Worm (Caenorhabditis elegans) whole organism, L1 larva: ENCODE results near the gene ZC8.6.
A peak's percentile ranks its signal among the peaks of the same experiment; 100 is the strongest.

Experiments
- C04F5.9 ChIP-seq: sonication (generic microtip); optimal IDR thresholded peaks from 2 replicates; lab custom pipeline; 2016; ENCODE audit warnings: missing genetic modification characterization, missing compliant biosample characterization
- C16A3.4 ChIP-seq: fragments of 150-350 bp; optimal IDR thresholded peaks from 2 replicates; lab custom pipeline; 2014; ENCODE audit warnings: missing biosample characterization, missing genetic modification characterization
- C34B4.2 ChIP-seq: sonication (generic microtip); optimal IDR thresholded peaks from 2 replicates; lab custom pipeline; 2017; ENCODE audit warnings: mild to moderate bottlenecking, missing genetic modification characterization, missing compliant biosample characterization
- alr-1 ChIP-seq: fragments of 200-800 bp; sonication (Bioruptor generic); optimal IDR thresholded peaks from 2 replicates; lab custom pipeline; 2018; ENCODE audit warnings: borderline replicate concordance, mild to moderate bottlenecking, missing genetic modification characterization, missing compliant biosample characterization
- ama-1 ChIP-seq: fragments of 150-350 bp; optimal IDR thresholded peaks from 2 replicates; lab custom pipeline; 2014
- ceh-63 ChIP-seq: fragments of 200-800 bp; sonication (Bioruptor generic); optimal IDR thresholded peaks from 2 replicates; lab custom pipeline; 2018; ENCODE audit warnings: mild to moderate bottlenecking, missing genetic modification characterization, missing compliant biosample characterization
- ceh-8 ChIP-seq: fragments of 200-800 bp; sonication (Bioruptor generic); optimal IDR thresholded peaks from 2 replicates; lab custom pipeline; 2018; ENCODE audit warnings: mild to moderate bottlenecking, missing genetic modification characterization, moderate library complexity, missing compliant biosample characterization
- ceh-88 ChIP-seq: fragments of 200-800 bp; sonication (Bioruptor generic); IDR thresholded peaks from 2 replicates; pipeline ENCODE4 v1.3.6; 2022; ENCODE audit warnings: missing genetic modification characterization, missing compliant biosample characterization
- ceh-90 ChIP-seq: sonication (generic microtip); optimal IDR thresholded peaks from 2 replicates; lab custom pipeline; 2016; ENCODE audit warnings: missing genetic modification characterization, missing compliant biosample characterization
- dpl-1 ChIP-seq, 3 experiments: fragments of 150-350 bp in 2 of 3; sonication (generic microtip) in 1 of 3; optimal IDR thresholded peaks; 2 replicates each; lab custom pipeline; 2014 to 2017; ENCODE audit warnings: missing biosample characterization in 3 of 3, missing genetic modification characterization in 3 of 3, missing genetic modification reagents in 3 of 3
- egl-13 ChIP-seq: sonication (generic microtip); optimal IDR thresholded peaks from 2 replicates; lab custom pipeline; 2016; ENCODE audit warnings: missing genotype, missing genetic modification reagents, missing genetic modification characterization, missing compliant biosample characterization
- egl-27 ChIP-seq, 2 experiments: fragments of 150-350 bp in 1 of 2; sonication (generic microtip); optimal IDR thresholded peaks; 3 replicates each; lab custom pipeline; 2017 to 2018; ENCODE audit warnings: missing biosample characterization in 2 of 2, missing genetic modification characterization in 2 of 2, missing genetic modification reagents in 2 of 2
- fkh-10 ChIP-seq: sonication (generic microtip); optimal IDR thresholded peaks from 2 replicates; lab custom pipeline; 2017; ENCODE audit warnings: missing biosample characterization, missing genetic modification reagents, missing genetic modification characterization
- fkh-8 ChIP-seq: sonication (generic microtip); optimal IDR thresholded peaks from 2 replicates; lab custom pipeline; 2016; ENCODE audit warnings: mild to moderate bottlenecking, missing genetic modification characterization, missing compliant biosample characterization
- grh-1 ChIP-seq: fragments of 200-800 bp; sonication (Bioruptor generic); IDR thresholded peaks from 2 replicates; pipeline ENCODE4 v1.3.6; 2022; ENCODE audit warnings: missing genetic modification reagents, missing genetic modification characterization, missing compliant biosample characterization
- hpl-2 ChIP-seq: fragments of 150-350 bp; optimal IDR thresholded peaks from 2 replicates; lab custom pipeline; 2014; ENCODE audit warnings: missing biosample characterization, missing genetic modification reagents, missing genetic modification characterization
- irx-1 ChIP-seq: sonication (generic microtip); optimal IDR thresholded peaks from 2 replicates; lab custom pipeline; 2016; ENCODE audit warnings: missing genetic modification characterization, missing compliant biosample characterization
- isw-1 ChIP-seq: fragments of 200-800 bp; sonication (Bioruptor generic); IDR thresholded peaks from 2 replicates; pipeline ENCODE4 v1.3.6; 2022; ENCODE audit warnings: missing genetic modification characterization, missing compliant biosample characterization
- jun-1 ChIP-seq: fragments of 150-350 bp; optimal IDR thresholded peaks from 2 replicates; lab custom pipeline; 2014; ENCODE audit warnings: missing biosample characterization, missing genetic modification reagents, missing genetic modification characterization
- lin-14 ChIP-seq: fragments of 200-800 bp; sonication (Bioruptor generic); optimal IDR thresholded peaks from 2 replicates; lab custom pipeline; 2018; ENCODE audit warnings: mild to moderate bottlenecking, missing genetic modification characterization, moderate library complexity, missing compliant biosample characterization
- lin-35 ChIP-seq, 2 experiments: fragments of 150-350 bp; optimal IDR thresholded peaks; 2 replicates each; lab custom pipeline; 2014; ENCODE audit warnings: missing biosample characterization in 2 of 2, missing genetic modification characterization in 2 of 2, missing genetic modification reagents in 2 of 2
- lin-39 ChIP-seq: fragments of 150-350 bp; optimal IDR thresholded peaks from 2 replicates; lab custom pipeline; 2014; ENCODE audit warnings: missing biosample characterization, missing genetic modification reagents, missing genetic modification characterization
- lir-3 ChIP-seq: sonication (generic microtip); optimal IDR thresholded peaks from 2 replicates; lab custom pipeline; 2016; ENCODE audit warnings: mild to moderate bottlenecking, missing genetic modification characterization, moderate library complexity, missing compliant biosample characterization; ENCODE audit not compliant: poor library complexity
- lsy-2 ChIP-seq, 2 experiments: fragments of 150-350 bp; optimal IDR thresholded peaks; 2 replicates each; lab custom pipeline; 2014; ENCODE audit warnings: missing biosample characterization in 2 of 2, missing genetic modification characterization in 2 of 2
- mab-9 ChIP-seq: fragments of 200-800 bp; sonication (Bioruptor generic); IDR thresholded peaks from 2 replicates; pipeline ENCODE4 v1.3.6; 2022; ENCODE audit warnings: missing genetic modification reagents, missing genetic modification characterization, missing compliant biosample characterization
- mdl-1 ChIP-seq, 2 experiments: fragments of 150-350 bp; optimal IDR thresholded peaks; 2 replicates each; lab custom pipeline; 2014 to 2017; ENCODE audit warnings: missing biosample characterization in 2 of 2, missing genetic modification characterization in 2 of 2, inconsistent platforms in 1 of 2
- nhr-11 ChIP-seq: fragments of 150-350 bp; optimal IDR thresholded peaks from 2 replicates; lab custom pipeline; 2014; ENCODE audit warnings: missing biosample characterization, missing genetic modification characterization
- nhr-19 ChIP-seq: fragments of 200-800 bp; sonication (Bioruptor generic); conservative IDR thresholded peaks from 2 replicates; pipeline ENCODE4 v1.3.6; 2022; ENCODE audit warnings: missing genetic modification characterization, missing compliant biosample characterization
- nhr-28 ChIP-seq: fragments of 150-350 bp; optimal IDR thresholded peaks from 2 replicates; lab custom pipeline; 2014; ENCODE audit warnings: missing biosample characterization, missing genetic modification characterization
- nhr-47 ChIP-seq: sonication (generic microtip); optimal IDR thresholded peaks from 2 replicates; lab custom pipeline; 2016; ENCODE audit warnings: mild to moderate bottlenecking, missing genetic modification characterization, moderate library complexity, missing compliant biosample characterization
- nhr-71 ChIP-seq: sonication (generic microtip); optimal IDR thresholded peaks from 2 replicates; lab custom pipeline; 2016; ENCODE audit warnings: mild to moderate bottlenecking, missing genetic modification characterization, moderate library complexity, missing compliant biosample characterization
- nhr-76 ChIP-seq: sonication (generic microtip); optimal IDR thresholded peaks from 2 replicates; lab custom pipeline; 2017; ENCODE audit warnings: missing biosample characterization, missing genetic modification characterization
- nhr-77 ChIP-seq: fragments of 150-350 bp; optimal IDR thresholded peaks from 2 replicates; lab custom pipeline; 2014; ENCODE audit warnings: missing biosample characterization, missing genetic modification characterization
- pqm-1 ChIP-seq: sonication (generic microtip); optimal IDR thresholded peaks from 3 replicates; lab custom pipeline; 2017; ENCODE audit warnings: missing biosample characterization, missing genetic modification characterization
- rnt-1 ChIP-seq: sonication (generic microtip); optimal IDR thresholded peaks from 2 replicates; lab custom pipeline; 2016; ENCODE audit warnings: mild to moderate bottlenecking, missing genetic modification characterization, moderate library complexity, missing compliant biosample characterization
- skn-1 ChIP-seq: fragments of 150-350 bp; optimal IDR thresholded peaks from 2 replicates; lab custom pipeline; 2014; ENCODE audit warnings: missing biosample characterization, missing genetic modification characterization
- snpc-4 ChIP-seq: fragments of 150-350 bp; optimal IDR thresholded peaks from 2 replicates; lab custom pipeline; 2014; ENCODE audit warnings: missing biosample characterization, missing genetic modification characterization
- snu-23 ChIP-seq: sonication (generic microtip); optimal IDR thresholded peaks from 2 replicates; lab custom pipeline; 2016; ENCODE audit warnings: missing genetic modification characterization, missing compliant biosample characterization
- sptf-1 ChIP-seq: fragments of 150-350 bp; optimal IDR thresholded peaks from 2 replicates; lab custom pipeline; 2014; ENCODE audit warnings: missing biosample characterization, missing genetic modification characterization
- sup-37 ChIP-seq: fragments of 200-800 bp; sonication (Bioruptor generic); optimal IDR thresholded peaks from 2 replicates; lab custom pipeline; 2018; ENCODE audit warnings: mild to moderate bottlenecking, missing genetic modification characterization, missing compliant biosample characterization
- swsn-7 ChIP-seq: sonication (generic microtip); optimal IDR thresholded peaks from 2 replicates; lab custom pipeline; 2016; ENCODE audit warnings: missing genetic modification characterization, missing compliant biosample characterization
- tbx-2 ChIP-seq: sonication (generic microtip); optimal IDR thresholded peaks from 2 replicates; lab custom pipeline; 2016; ENCODE audit warnings: missing genetic modification characterization, missing compliant biosample characterization
- tlp-1 ChIP-seq: fragments of 150-350 bp; optimal IDR thresholded peaks from 2 replicates; lab custom pipeline; 2014; ENCODE audit warnings: missing biosample characterization, missing genetic modification characterization
- unc-30 ChIP-seq: sonication (generic microtip); optimal IDR thresholded peaks from 2 replicates; lab custom pipeline; 2017; ENCODE audit warnings: missing biosample characterization, missing genetic modification characterization
- unc-62 ChIP-seq: fragments of 150-350 bp; optimal IDR thresholded peaks from 2 replicates; lab custom pipeline; 2014; ENCODE audit warnings: missing biosample characterization, missing genetic modification reagents, missing genetic modification characterization
- unc-86 ChIP-seq: sonication (generic microtip); optimal IDR thresholded peaks from 2 replicates; lab custom pipeline; 2016; ENCODE audit warnings: missing genetic modification characterization, missing compliant biosample characterization
- unc-98 ChIP-seq: fragments of 200-800 bp; sonication (Bioruptor generic); IDR thresholded peaks from 2 replicates; pipeline ENCODE4 v1.3.6; 2022; ENCODE audit warnings: missing genetic modification characterization, missing compliant biosample characterization
- vab-15 ChIP-seq: sonication (generic microtip); optimal IDR thresholded peaks from 2 replicates; lab custom pipeline; 2017; ENCODE audit warnings: missing genotype, mild to moderate bottlenecking, missing genetic modification characterization, missing compliant biosample characterization
- xbp-1 ChIP-seq: sonication (generic microtip); optimal IDR thresholded peaks from 2 replicates; lab custom pipeline; 2016; ENCODE audit warnings: missing genetic modification characterization, missing compliant biosample characterization
- zip-4 ChIP-seq: fragments of 200-800 bp; sonication (Bioruptor generic); optimal IDR thresholded peaks from 2 replicates; lab custom pipeline; 2018; ENCODE audit warnings: mild to moderate bottlenecking, missing genetic modification characterization, moderate library complexity, missing compliant biosample characterization
- ztf-11 ChIP-seq, 2 experiments: sonication (generic microtip); optimal IDR thresholded peaks; 2 replicates each; lab custom pipeline; 2016 to 2017; ENCODE audit warnings: missing genetic modification characterization in 2 of 2, missing biosample characterization in 1 of 2, missing compliant biosample characterization in 1 of 2
- ztf-4 ChIP-seq: fragments of 150-350 bp; optimal IDR thresholded peaks from 2 replicates; lab custom pipeline; 2014; ENCODE audit warnings: missing biosample characterization, missing genetic modification characterization

ZC8.6 gene

ce11 chrX:4960422-4960821, 37.0 kb downstream of the ZC8.6 start, which contains the start of gene act-4:
Gene act-4 (plus strand): TSS chrX:4960621.
- TF ChIP-seq ceh-63 (peak; percentile 49), ama-1 (peak; percentile 89), mab-9 (GFP tag; lab: Robert Waterston, UW) (no peak; the same call in 1 of the 2 replicates), ceh-90 (no peak), sup-37 (peak; percentile 63), C04F5.9 (tag; lab: Kevin White, UChicago) (peak; percentile 6), hpl-2 (GFP tag; lab: Kevin White, UChicago) (no peak), lin-14 (GFP tag; lab: Kevin White, UChicago) (peak; percentile 87), unc-62 (GFP tag; lab: Kevin White, UChicago) (no peak), nhr-11 (no peak), swsn-7 (tag; lab: Kevin White, UChicago) (peak; percentile 77), lsy-2 (tag; optimal IDR thresholded peaks at IDR 0.05; lab: Kevin White, UChicago) (peak; percentile 53 to 76), nhr-71 (tag; lab: Kevin White, UChicago) (peak; percentile 82), C16A3.4 (tag; lab: Kevin White, UChicago) (peak; percentile 20), skn-1 (tag; lab: Kevin White, UChicago) (peak; percentile 27), vab-15 (tag; lab: Kevin White, UChicago) (no peak), tlp-1 (tag; lab: Kevin White, UChicago) (no peak), lir-3 (tag; lab: Kevin White, UChicago) (peak; percentile 19), C34B4.2 (no peak), mdl-1 (tag; optimal IDR thresholded peaks at IDR 0.05; lab: Kevin White, UChicago) (peak in 1 of 2 experiments; percentile 27), unc-30 (tag; lab: Kevin White, UChicago) (no peak), fkh-8 (peak; percentile 78), jun-1 (tag; lab: Kevin White, UChicago) (peak; percentile 43), unc-98 (GFP tag; lab: Robert Waterston, UW) (0 out of 2 replicates have a peak, but pooled peaks have one; percentile 15), unc-86 (tag; lab: Kevin White, UChicago) (peak; percentile 52), nhr-47 (tag; lab: Kevin White, UChicago) (peak; percentile 79), egl-27 (tag; optimal IDR thresholded peaks at IDR 0.05; lab: Kevin White, UChicago) (peak in 1 of 2 experiments; percentile 39), ceh-88 (GFP tag; lab: Robert Waterston, UW) (no peak), irx-1 (tag; lab: Kevin White, UChicago) (peak; percentile 71), nhr-28 (tag; lab: Kevin White, UChicago) (no peak), tbx-2 (tag; lab: Kevin White, UChicago) (peak; percentile 70), alr-1 (no peak), ztf-11 (tag; optimal IDR thresholded peaks at IDR 0.05; lab: Kevin White, UChicago) (peak in 1 of 2 experiments; percentile 51), dpl-1 (GFP tag; optimal IDR thresholded peaks at IDR 0.05; lab: Kevin White, UChicago) (peak in 2 of 3 experiments; percentile 17 to 20), zip-4 (GFP tag; lab: Kevin White, UChicago) (peak; percentile 40), nhr-19 (GFP tag; lab: Robert Waterston, UW) (peak; percentile 64), rnt-1 (tag; lab: Kevin White, UChicago) (peak; percentile 80), ceh-8 (peak; percentile 26), isw-1 (peak; percentile 44), nhr-77 (tag; lab: Kevin White, UChicago) (no peak), fkh-10 (GFP tag; lab: Kevin White, UChicago) (peak; percentile 38), ztf-4 (peak; percentile 59), sptf-1 (tag; lab: Kevin White, UChicago) (no peak), snu-23 (GFP tag; lab: Kevin White, UChicago) (peak; percentile 79), snpc-4 (tag; lab: Kevin White, UChicago) (peak; percentile 11), grh-1 (GFP tag; lab: Robert Waterston, UW) (peak; percentile 43; the same call in 1 of the 2 replicates), pqm-1 (no peak), lin-35 (GFP tag; optimal IDR thresholded peaks at IDR 0.05; lab: Kevin White, UChicago) (peak in 1 of 2 experiments; percentile 45), egl-13 (tag; lab: Kevin White, UChicago) (peak; percentile 7), lin-39 (peak; percentile 24), xbp-1 (peak; percentile 83), nhr-76 (tag; lab: Kevin White, UChicago) (no peak)
